Fruit fly (Drosophila melanogaster) whole organism, embryonic: ENCODE measurements around the gene osk.

Experiments
- CG11398 ChIP-seq: fragments of 200-800 bp; sonication (Bioruptor generic); optimal IDR thresholded peaks from 2 replicates; lab custom pipeline; 2016; ENCODE audit warnings: missing biosample characterization, missing genetic modification characterization
- CG1233 ChIP-seq: fragments of 200-800 bp; sonication (Bioruptor generic); optimal IDR thresholded peaks from 4 replicates; lab custom pipeline; 2018; ENCODE audit warnings: missing biosample characterization, mild to moderate bottlenecking, missing genetic modification characterization
- CG12769 ChIP-seq: fragments of 200-800 bp; sonication (Bioruptor generic); optimal IDR thresholded peaks from 2 replicates; lab custom pipeline; 2019; ENCODE audit warnings: missing biosample characterization, mild to moderate bottlenecking, missing genetic modification characterization, moderate library complexity
- CG12942 ChIP-seq: fragments of 200-800 bp; sonication (Bioruptor generic); optimal IDR thresholded peaks from 3 replicates; lab custom pipeline; 2016; ENCODE audit warnings: missing biosample characterization, missing genetic modification characterization
- CG13775 ChIP-seq: fragments of 200-800 bp; sonication (Bioruptor generic); optimal IDR thresholded peaks from 3 replicates; lab custom pipeline; 2017; ENCODE audit warnings: missing biosample characterization, mild to moderate bottlenecking, missing genetic modification characterization
- CG14710 ChIP-seq: fragments of 200-800 bp; sonication (Bioruptor generic); optimal IDR thresholded peaks from 3 replicates; lab custom pipeline; 2019; ENCODE audit warnings: missing biosample characterization, mild to moderate bottlenecking, missing genetic modification characterization, moderate library complexity
- CG15011 ChIP-seq: fragments of 200-800 bp; sonication (Bioruptor generic); optimal IDR thresholded peaks from 3 replicates; lab custom pipeline; 2018; ENCODE audit warnings: missing biosample characterization, mild to moderate bottlenecking, missing genetic modification characterization
- CG1603 ChIP-seq: fragments of 200-800 bp; sonication (Bioruptor generic); optimal IDR thresholded peaks from 2 replicates; lab custom pipeline; 2019; ENCODE audit warnings: missing biosample characterization, mild to moderate bottlenecking, missing genetic modification characterization, moderate library complexity
- CG18599 ChIP-seq: fragments of 200-800 bp; sonication (Bioruptor generic); optimal IDR thresholded peaks from 3 replicates; lab custom pipeline; 2017; ENCODE audit warnings: missing biosample characterization, missing genetic modification characterization, mild to moderate bottlenecking, moderate library complexity, missing genetic modification reagents
- CG18619 ChIP-seq: fragments of 200-800 bp; sonication (Bioruptor generic); optimal IDR thresholded peaks from 3 replicates; lab custom pipeline; 2017; ENCODE audit warnings: missing biosample characterization, mild to moderate bottlenecking, missing genetic modification characterization
- CG2116 ChIP-seq: fragments of 200-800 bp; sonication (Bioruptor generic); optimal IDR thresholded peaks from 3 replicates; lab custom pipeline; 2018; ENCODE audit warnings: missing biosample characterization, mild to moderate bottlenecking, missing genetic modification characterization
- CG2678 ChIP-seq: fragments of 200-800 bp; sonication (Bioruptor generic); optimal IDR thresholded peaks from 3 replicates; lab custom pipeline; 2019; ENCODE audit warnings: missing biosample characterization, mild to moderate bottlenecking, missing genetic modification characterization, moderate library complexity
- CG31388 ChIP-seq: fragments of 200-800 bp; sonication (Bioruptor generic); optimal IDR thresholded peaks from 2 replicates; lab custom pipeline; 2016; ENCODE audit warnings: missing biosample characterization, missing genetic modification characterization
- CG32532 ChIP-seq: fragments of 200-800 bp; sonication (Bioruptor generic); IDR thresholded peaks from 2 replicates; pipeline ENCODE4 v1.3.6; 2022; ENCODE audit warnings: missing biosample characterization, missing genetic modification characterization
- CG4617 ChIP-seq: fragments of 200-800 bp; sonication (Bioruptor generic); optimal IDR thresholded peaks from 3 replicates; lab custom pipeline; 2016; ENCODE audit warnings: missing biosample characterization, missing genetic modification characterization, borderline replicate concordance
- CG6272 ChIP-seq: fragments of 200-800 bp; sonication (Bioruptor generic); IDR thresholded peaks from 2 replicates; pipeline ENCODE4 v1.3.6; 2022; ENCODE audit warnings: missing biosample characterization, missing genetic modification characterization
- CG6765 ChIP-seq: fragments of 200-800 bp; sonication (Bioruptor generic); optimal IDR thresholded peaks from 3 replicates; lab custom pipeline; 2017; ENCODE audit warnings: missing biosample characterization, mild to moderate bottlenecking, missing genetic modification characterization
- CG7987 ChIP-seq: fragments of 200-800 bp; sonication (Bioruptor generic); optimal IDR thresholded peaks from 2 replicates; lab custom pipeline; 2018; ENCODE audit warnings: missing biosample characterization, mild to moderate bottlenecking, missing genetic modification characterization, moderate library complexity
- CG9215 ChIP-seq: fragments of 200-800 bp; sonication (Bioruptor generic); IDR thresholded peaks from 2 replicates; pipeline ENCODE4 v1.3.6; 2022; ENCODE audit warnings: missing biosample characterization, missing genetic modification characterization
- CG9609 ChIP-seq: fragments of 200-800 bp; sonication (Bioruptor generic); optimal IDR thresholded peaks from 3 replicates; lab custom pipeline; 2016; ENCODE audit warnings: missing biosample characterization, missing genetic modification characterization
- Chrac-16 ChIP-seq: fragments of 200-800 bp; sonication (Bioruptor generic); optimal IDR thresholded peaks from 3 replicates; lab custom pipeline; 2016; ENCODE audit warnings: missing biosample characterization, missing genetic modification characterization
- Dek ChIP-seq: fragments of 200-800 bp; sonication (Bioruptor generic); optimal IDR thresholded peaks from 3 replicates; lab custom pipeline; 2019; ENCODE audit warnings: missing biosample characterization, mild to moderate bottlenecking, missing genetic modification characterization, moderate library complexity
- Dp ChIP-seq: fragments of 200-800 bp; sonication (Bioruptor generic); optimal IDR thresholded peaks from 2 replicates; lab custom pipeline; 2018; ENCODE audit warnings: missing biosample characterization, mild to moderate bottlenecking, missing genetic modification characterization, moderate library complexity
- Fer3 ChIP-seq: fragments of 200-800 bp; sonication (Bioruptor generic); optimal IDR thresholded peaks from 2 replicates; lab custom pipeline; 2018; ENCODE audit warnings: missing biosample characterization, mild to moderate bottlenecking, missing genetic modification characterization, moderate library complexity
- Mad ChIP-seq: fragments of 200-800 bp; sonication (Bioruptor generic); optimal IDR thresholded peaks from 2 replicates; lab custom pipeline; 2016; ENCODE audit warnings: missing biosample characterization, missing genetic modification characterization
- Oli ChIP-seq: fragments of 200-800 bp; sonication (Bioruptor generic); optimal IDR thresholded peaks from 2 replicates; lab custom pipeline; 2018; ENCODE audit warnings: missing biosample characterization, mild to moderate bottlenecking, missing genetic modification characterization, moderate library complexity
- Rfx ChIP-seq: fragments of 200-800 bp; sonication (Bioruptor generic); IDR thresholded peaks from 2 replicates; pipeline ENCODE4 v1.3.6; 2022; ENCODE audit warnings: missing biosample characterization, missing genetic modification characterization
- aop ChIP-seq: fragments of 200-800 bp; sonication (Bioruptor generic); IDR thresholded peaks from 2 replicates; pipeline ENCODE4 v1.3.6; 2022; ENCODE audit warnings: missing biosample characterization, missing genetic modification characterization
- caup ChIP-seq: fragments of 200-800 bp; sonication (Bioruptor generic); optimal IDR thresholded peaks from 3 replicates; lab custom pipeline; 2017; ENCODE audit warnings: missing biosample characterization, mild to moderate bottlenecking, missing genetic modification characterization, moderate library complexity; ENCODE audit not compliant: severe bottlenecking
- cg ChIP-seq: fragments of 200-800 bp; sonication (Bioruptor generic); optimal IDR thresholded peaks from 3 replicates; lab custom pipeline; 2019; ENCODE audit warnings: missing biosample characterization, mild to moderate bottlenecking, missing genetic modification characterization, moderate library complexity
- cwo ChIP-seq: fragments of 200-800 bp; sonication (Bioruptor generic); optimal IDR thresholded peaks from 3 replicates; lab custom pipeline; 2017; ENCODE audit warnings: missing biosample characterization, missing genetic modification characterization, mild to moderate bottlenecking, moderate library complexity, missing genetic modification reagents
- danr ChIP-seq: fragments of 200-800 bp; sonication (Bioruptor generic); IDR thresholded peaks from 2 replicates; pipeline ENCODE4 v1.3.6; 2022; ENCODE audit warnings: missing biosample characterization, missing genetic modification characterization
- dmrt99B ChIP-seq: fragments of 200-800 bp; sonication (Bioruptor generic); optimal IDR thresholded peaks from 2 replicates; lab custom pipeline; 2018; ENCODE audit warnings: missing biosample characterization, mild to moderate bottlenecking, missing genetic modification characterization, moderate library complexity
- dysf ChIP-seq: fragments of 200-800 bp; sonication (Bioruptor generic); IDR thresholded peaks from 3 replicates; pipeline ENCODE4 v1.3.6; 2022; ENCODE audit warnings: missing biosample characterization, missing genetic modification characterization
- gce ChIP-seq: fragments of 200-800 bp; sonication (Bioruptor generic); IDR thresholded peaks from 3 replicates; pipeline ENCODE4 v1.3.6; 2022; ENCODE audit warnings: missing biosample characterization, missing genetic modification characterization
- her ChIP-seq: fragments of 200-800 bp; sonication (Bioruptor generic); optimal IDR thresholded peaks from 2 replicates; lab custom pipeline; 2016; ENCODE audit warnings: missing biosample characterization, missing genetic modification characterization
- inv ChIP-seq: fragments of 200-800 bp; sonication (Bioruptor generic); IDR thresholded peaks from 2 replicates; pipeline ENCODE4 v1.3.6; 2022; ENCODE audit warnings: missing biosample characterization, missing genetic modification characterization; ENCODE audit not compliant: partially characterized antibody
- kah ChIP-seq: fragments of 200-800 bp; sonication (Bioruptor generic); optimal IDR thresholded peaks from 2 replicates; lab custom pipeline; 2018; ENCODE audit warnings: missing biosample characterization, mild to moderate bottlenecking, missing genetic modification characterization
- lmd ChIP-seq: fragments of 200-800 bp; sonication (Bioruptor generic); IDR thresholded peaks from 2 replicates; pipeline ENCODE4 v1.3.6; 2022; ENCODE audit warnings: missing biosample characterization, missing genetic modification characterization
- mam ChIP-seq: fragments of 200-800 bp; sonication (Bioruptor generic); optimal IDR thresholded peaks from 3 replicates; lab custom pipeline; 2016; ENCODE audit warnings: missing biosample characterization, missing genetic modification characterization
- p53 ChIP-seq: fragments of 200-800 bp; sonication (Bioruptor generic); optimal IDR thresholded peaks from 2 replicates; lab custom pipeline; 2016; ENCODE audit warnings: missing biosample characterization, missing genetic modification characterization
- pho ChIP-seq: fragments of 200-800 bp; sonication (Bioruptor generic); optimal IDR thresholded peaks from 2 replicates; lab custom pipeline; 2016; ENCODE audit warnings: missing biosample characterization, missing genetic modification characterization
- repo ChIP-seq: fragments of 200-800 bp; sonication (Bioruptor generic); optimal IDR thresholded peaks from 2 replicates; lab custom pipeline; 2016; ENCODE audit warnings: missing biosample characterization, missing genetic modification characterization
- salm ChIP-seq: fragments of 200-800 bp; sonication (Bioruptor generic); optimal IDR thresholded peaks from 2 replicates; lab custom pipeline; 2018; ENCODE audit warnings: missing biosample characterization, mild to moderate bottlenecking, missing genetic modification characterization
- sima ChIP-seq: fragments of 200-800 bp; sonication (Bioruptor generic); optimal IDR thresholded peaks from 2 replicates; lab custom pipeline; 2016; ENCODE audit warnings: missing biosample characterization, missing genetic modification characterization
- slbo ChIP-seq: fragments of 200-800 bp; sonication (Bioruptor generic); IDR thresholded peaks from 2 replicates; pipeline ENCODE4 v1.3.6; 2022; ENCODE audit warnings: missing biosample characterization, missing genetic modification characterization
- stc ChIP-seq: fragments of 200-800 bp; sonication (Bioruptor generic); IDR thresholded peaks from 2 replicates; pipeline ENCODE4 v1.3.6; 2022; ENCODE audit warnings: missing biosample characterization, missing genetic modification characterization
- tin ChIP-seq: fragments of 200-800 bp; sonication (Bioruptor generic); optimal IDR thresholded peaks from 3 replicates; lab custom pipeline; 2016; ENCODE audit warnings: missing biosample characterization, missing genetic modification characterization
- tio ChIP-seq: fragments of 200-800 bp; sonication (Bioruptor generic); optimal IDR thresholded peaks from 2 replicates; lab custom pipeline; 2017; ENCODE audit warnings: missing biosample characterization, missing genetic modification characterization, inconsistent platforms
- usp ChIP-seq: fragments of >200 bp; optimal IDR thresholded peaks from 2 replicates; lab custom pipeline; 2017; ENCODE audit warnings: missing biosample characterization, missing genetic modification characterization

The osk gene

DNA sequence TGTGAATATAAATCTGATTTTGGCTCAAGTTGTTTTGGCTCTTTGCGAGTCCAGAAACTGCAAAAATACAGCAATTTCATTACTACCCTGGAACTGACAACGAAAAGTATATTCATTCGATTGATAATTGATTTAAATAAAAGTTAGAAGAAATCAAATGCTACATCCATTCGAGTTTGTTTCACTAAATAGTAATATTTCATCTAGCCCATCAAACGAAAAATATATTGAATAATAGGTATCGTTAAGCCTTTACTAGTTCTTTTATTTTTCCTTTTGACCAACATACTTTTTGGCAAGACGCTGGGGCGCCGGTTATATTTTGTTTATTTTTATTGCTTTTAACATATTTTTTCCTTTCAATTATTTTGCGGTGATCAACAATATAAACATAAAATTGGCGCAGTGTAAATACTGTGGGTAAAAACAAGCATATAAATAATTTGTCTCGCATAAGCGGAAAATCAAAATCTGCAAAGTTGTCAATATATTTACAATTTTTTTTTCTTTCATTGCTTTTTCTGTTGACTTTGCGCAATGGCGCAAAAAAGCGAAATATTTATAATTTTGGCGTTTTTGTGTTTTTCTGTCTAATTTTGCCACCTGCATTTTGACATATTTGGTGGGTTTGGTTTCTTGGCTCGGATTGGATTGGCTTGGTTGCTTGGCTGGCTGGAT, 41.8 kb upstream of the osk start (continued):
- TF ChIP-seq Fer3 (tag; lab: Kevin White, UChicago) (no peak), p53 (GFP tag; lab: Kevin White, UChicago) (no peak), CG11398 (GFP tag; lab: Kevin White, UChicago) (no peak), lmd (peak; percentile 6; the same call in 1 of the 2 replicates), CG32532 (GFP tag; lab: Robert Waterston, UW) (peak; percentile 54; the same call in 1 of the 2 replicates), Oli (tag; lab: Kevin White, UChicago) (peak; percentile 20), CG2116 (no peak), Mad (GFP tag; lab: Kevin White, UChicago) (no peak), CG9215 (GFP tag; lab: Robert Waterston, UW) (no peak), pho (GFP tag; lab: Kevin White, UChicago) (no peak), stc (GFP tag; lab: Robert Waterston, UW) (0 out of 2 replicates have a peak, but pooled peaks have one; percentile 42), CG18599 (no peak), inv (GFP tag; lab: Robert Waterston, UW) (no peak), CG31388 (no peak), repo (no peak), cg (no peak), CG15011 (no peak), aop (GFP tag; lab: Robert Waterston, UW) (no peak), tio (GFP tag; lab: Kevin White, UChicago) (peak; percentile 17), dmrt99B (tag; lab: Kevin White, UChicago) (no peak), CG2678 (tag; lab: Kevin White, UChicago) (peak; percentile 41), Rfx (GFP tag; lab: Robert Waterston, UW) (peak; percentile 43; the same call in 1 of the 2 replicates), gce (GFP tag; lab: Robert Waterston, UW) (no peak), CG12769 (peak; percentile 14), CG14710 (tag; lab: Kevin White, UChicago) (no peak), CG7987 (GFP tag; lab: Kevin White, UChicago) (no peak), Chrac-16 (GFP tag; lab: Kevin White, UChicago) (peak; percentile 15), kah (no peak), usp (GFP tag; lab: Kevin White, UChicago) (no peak), tin (GFP tag; lab: Kevin White, UChicago) (no peak), CG6272 (GFP tag; lab: Robert Waterston, UW) (no peak), CG9609 (GFP tag; lab: Kevin White, UChicago) (no peak), CG18619 (GFP tag; lab: Kevin White, UChicago) (no peak), Dp (GFP tag; lab: Kevin White, UChicago) (no peak), CG1603 (tag; lab: Kevin White, UChicago) (peak; percentile 18), CG13775 (GFP tag; lab: Kevin White, UChicago) (no peak), sima (no peak), CG6765 (GFP tag; lab: Kevin White, UChicago) (no peak), danr (no peak), cwo (no peak), slbo (GFP tag; lab: Robert Waterston, UW) (peak; percentile 61), dysf (peak; percentile 30; the same call in 1 of the 3 replicates), Dek (no peak), her (GFP tag; lab: Kevin White, UChicago) (no peak), caup (no peak), CG4617 (GFP tag; lab: Kevin White, UChicago) (no peak), CG12942 (GFP tag; lab: Kevin White, UChicago) (no peak), salm (tag; lab: Kevin White, UChicago) (no peak), mam (GFP tag; lab: Kevin White, UChicago) (peak; percentile 0), CG1233 (no peak)
